Worm (Caenorhabditis elegans) whole organism, L2 larva: ENCODE results near the gene nas-24.

Experiments
- ama-1 ChIP-seq: fragments of 150-350 bp; optimal IDR thresholded peaks from 2 replicates; lab custom pipeline; 2018; ENCODE audit warnings: inconsistent platforms
- fos-1 ChIP-seq: fragments of 150-350 bp; optimal IDR thresholded peaks from 2 replicates; lab custom pipeline; 2014; ENCODE audit warnings: missing biosample characterization, missing genetic modification characterization
- lin-39 ChIP-seq: fragments of 150-350 bp; optimal IDR thresholded peaks from 2 replicates; lab custom pipeline; 2014; ENCODE audit warnings: missing biosample characterization, missing genetic modification reagents, missing genetic modification characterization
- lsy-2 ChIP-seq, 2 experiments: fragments of 150-350 bp in 1 of 2; sonication (generic microtip) in 1 of 2; optimal IDR thresholded peaks; 2 replicates each; lab custom pipeline; 2014 to 2017; ENCODE audit warnings: missing biosample characterization in 2 of 2, missing genetic modification characterization in 2 of 2
- mab-5 ChIP-seq: fragments of 150-350 bp; optimal IDR thresholded peaks from 2 replicates; lab custom pipeline; 2014; ENCODE audit warnings: missing biosample characterization, missing genetic modification characterization
- nhr-12 ChIP-seq: fragments of 150-350 bp; optimal IDR thresholded peaks from 2 replicates; lab custom pipeline; 2014; ENCODE audit warnings: missing biosample characterization, missing genetic modification characterization
- snpc-4 ChIP-seq: fragments of 150-350 bp; optimal IDR thresholded peaks from 2 replicates; lab custom pipeline; 2014; ENCODE audit warnings: missing biosample characterization, missing genetic modification characterization
- unc-39 ChIP-seq: fragments of 150-350 bp; optimal IDR thresholded peaks from 2 replicates; lab custom pipeline; 2014; ENCODE audit warnings: missing biosample characterization, missing genetic modification characterization
- unc-55 ChIP-seq: fragments of 150-350 bp; sonication (generic microtip); optimal IDR thresholded peaks from 3 replicates; lab custom pipeline; 2014; ENCODE audit warnings: missing biosample characterization, missing genetic modification reagents, missing genetic modification characterization
- ztf-1 ChIP-seq: fragments of 200-800 bp; sonication (Bioruptor generic); conservative IDR thresholded peaks from 2 replicates; pipeline ENCODE4 v1.3.6; 2022; ENCODE audit warnings: missing genetic modification characterization, missing compliant biosample characterization

DNA sequence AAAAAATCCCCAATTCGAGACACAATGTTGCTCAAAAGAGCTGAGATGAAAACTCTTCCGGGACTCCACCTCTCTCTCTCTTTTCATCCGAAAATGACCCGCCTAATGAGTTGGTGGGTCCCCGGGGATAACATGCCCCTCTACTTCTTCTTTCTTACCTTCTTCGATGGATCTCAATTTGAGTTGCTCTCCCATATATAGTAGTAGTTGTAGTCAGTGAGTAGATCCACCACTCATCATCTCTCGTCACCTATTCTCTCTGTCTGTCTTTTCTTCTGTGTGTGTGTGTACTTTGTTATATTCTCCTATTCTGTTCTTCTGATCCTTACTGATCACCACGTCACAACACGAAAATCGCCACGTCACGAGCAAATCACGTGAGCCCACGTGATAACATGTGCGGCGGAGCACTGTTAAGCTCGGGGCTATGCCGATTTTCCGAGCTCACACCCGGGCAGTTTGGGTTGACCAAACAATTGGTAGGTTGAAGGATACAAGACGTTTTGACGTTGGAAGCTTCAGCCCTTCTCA lies 27.1 kb downstream of the nas-24 start, which contains the start of gene twk-32:
- TF ChIP-seq lsy-2 (tag; optimal IDR thresholded peaks at IDR 0.05; lab: Kevin White, UChicago) (no peak), fos-1 (tag; lab: Kevin White, UChicago) (no peak), nhr-12 (tag; lab: Kevin White, UChicago) (no peak), lin-39 (tag; lab: Kevin White, UChicago) (no peak), snpc-4 (tag; lab: Kevin White, UChicago) (no peak), mab-5 (no peak), ama-1 (no peak), unc-55 (GFP tag; lab: Kevin White, UChicago) (no peak), ztf-1 (GFP tag; lab: Robert Waterston, UW) (no peak), unc-39 (tag; lab: Kevin White, UChicago) (no peak)
